Worm (Caenorhabditis elegans): ENCODE results near the gene unc-10.

The unc-10 gene

DNA sequence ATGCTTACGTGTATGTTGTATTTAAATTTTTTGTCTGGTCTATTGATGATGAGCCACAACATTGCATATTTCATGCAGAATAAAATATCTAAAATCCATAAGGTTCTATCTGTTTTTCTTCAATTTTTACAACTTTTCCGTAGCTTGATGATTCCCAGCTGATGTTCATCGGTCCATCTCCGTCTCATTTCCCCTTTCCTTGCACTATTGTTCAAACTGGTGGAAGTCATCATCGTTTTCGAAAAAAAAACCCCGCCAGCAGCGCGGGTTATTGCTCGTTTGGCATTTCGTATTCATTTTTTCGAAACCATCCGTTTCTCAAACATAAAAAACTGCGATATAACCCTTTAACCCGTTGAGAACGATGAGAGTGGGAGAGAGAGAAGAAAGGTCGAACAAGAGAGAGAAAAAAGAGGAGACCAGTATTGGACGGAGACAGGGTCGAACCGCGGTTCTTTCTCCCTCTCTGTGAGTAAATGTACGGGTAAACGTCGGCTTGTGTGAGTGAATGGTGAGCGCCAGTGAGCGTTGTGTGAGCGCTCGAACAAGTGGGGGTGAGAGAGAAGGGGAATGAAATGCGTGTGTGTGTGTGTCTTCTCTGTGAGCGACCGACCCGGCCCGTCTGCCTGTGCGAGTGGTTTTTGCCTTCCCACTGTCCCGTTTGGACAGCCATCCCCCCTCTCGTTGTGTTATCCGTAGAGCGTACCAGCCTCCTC lies 15.4 kb downstream of the unc-10 start:
- TF ChIP-seq ceh-36 (tag; optimal IDR thresholded peaks at IDR 0.05), result no peak
- TF ChIP-seq hmg-4 (GFP tag; optimal IDR thresholded peaks at IDR 0.05), result peak; percentile 91
- TF ChIP-seq hnd-1 (tag; optimal IDR thresholded peaks at IDR 0.05), result no peak
- TF ChIP-seq tbx-37 (GFP tag; conservative IDR thresholded peaks at IDR 0.05), result 0 out of 2 replicates have a peak, but pooled peaks have one; percentile 34
- TF ChIP-seq sea-1 (GFP tag; conservative IDR thresholded peaks at IDR 0.05), result peak; percentile 64; the same call in 1 of the 2 replicates
- TF ChIP-seq hmbx-1 (tag; optimal IDR thresholded peaks at IDR 0.05), result no peak
- TF ChIP-seq F13C5.2 (tag; optimal IDR thresholded peaks at IDR 0.05), result peak; percentile 73
- TF ChIP-seq flt-1 (GFP tag; IDR thresholded peaks at IDR 0.05), result peak; percentile 63; the same call in 1 of the 2 replicates
- TF ChIP-seq ets-7 (tag; optimal IDR thresholded peaks at IDR 0.05), result peak; percentile 32
- TF ChIP-seq aly-1 (tag; optimal IDR thresholded peaks at IDR 0.05), result peak; percentile 25
- TF ChIP-seq ceh-13 (GFP tag; optimal IDR thresholded peaks at IDR 0.05), result peak; percentile 3

DNA sequence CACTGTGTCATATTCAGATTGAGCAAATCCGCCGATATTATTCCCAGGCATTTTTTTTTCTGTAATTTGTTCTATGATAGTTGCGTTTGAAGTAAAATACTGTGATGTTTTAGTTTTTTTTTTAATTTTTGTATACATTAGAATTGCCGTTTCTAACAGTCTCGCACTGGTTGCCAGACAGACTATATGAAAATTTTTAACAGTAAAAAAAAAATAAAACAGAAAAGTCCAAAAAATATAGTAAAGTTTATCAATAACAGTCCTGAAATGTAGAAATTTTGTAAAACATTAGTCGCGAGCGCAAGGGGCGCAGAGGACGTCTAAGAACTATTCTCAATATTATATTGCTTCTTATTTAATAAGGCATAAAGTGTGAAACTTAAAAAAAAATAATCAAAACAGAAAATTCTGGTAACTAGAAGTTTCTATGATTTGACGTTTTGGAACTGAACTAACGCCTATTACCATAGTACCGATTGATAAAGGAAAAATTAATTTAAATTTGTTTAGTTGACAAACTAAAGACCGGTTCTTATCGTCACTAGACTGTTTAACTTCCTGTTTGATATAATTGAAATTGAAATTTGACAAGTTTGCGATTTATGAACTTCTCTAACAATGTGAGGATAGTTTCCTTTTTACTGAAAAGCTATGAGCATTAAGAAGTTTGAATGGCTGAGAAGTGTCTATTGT lies 19.6 kb downstream of the unc-10 start, which contains the start of gene lact-1:
TSS of gene lact-1 (minus strand) at position 51 of the 693 bp plus-strand sequence.
- TF ChIP-seq scrt-1 (GFP tag; IDR thresholded peaks at IDR 0.05) (no peak), pes-1 (GFP tag; IDR thresholded peaks at IDR 0.05) (no peak), sea-1 (GFP tag; conservative IDR thresholded peaks at IDR 0.05) (no peak), tbx-11 (GFP tag; IDR thresholded peaks at IDR 0.05) (no peak), tra-4 (tag; optimal IDR thresholded peaks at IDR 0.05) (no peak), flt-1 (GFP tag; IDR thresholded peaks at IDR 0.05) (no peak), hmbx-1 (tag; optimal IDR thresholded peaks at IDR 0.05) (no peak), ets-7 (tag; optimal IDR thresholded peaks at IDR 0.05) (no peak), tbx-37 (GFP tag; conservative IDR thresholded peaks at IDR 0.05) (no peak), F13C5.2 (tag; optimal IDR thresholded peaks at IDR 0.05) (no peak), B0310.2 (tag; optimal IDR thresholded peaks at IDR 0.05) (no peak), hmg-4 (GFP tag; optimal IDR thresholded peaks at IDR 0.05) (no peak), ceh-36 (tag; optimal IDR thresholded peaks at IDR 0.05) (no peak), ama-1 (optimal IDR thresholded peaks at IDR 0.05) (no peak), ceh-13 (GFP tag; optimal IDR thresholded peaks at IDR 0.05) (no peak), aly-1 (tag; optimal IDR thresholded peaks at IDR 0.05) (no peak), hnd-1 (tag; optimal IDR thresholded peaks at IDR 0.05) (no peak)

DNA sequence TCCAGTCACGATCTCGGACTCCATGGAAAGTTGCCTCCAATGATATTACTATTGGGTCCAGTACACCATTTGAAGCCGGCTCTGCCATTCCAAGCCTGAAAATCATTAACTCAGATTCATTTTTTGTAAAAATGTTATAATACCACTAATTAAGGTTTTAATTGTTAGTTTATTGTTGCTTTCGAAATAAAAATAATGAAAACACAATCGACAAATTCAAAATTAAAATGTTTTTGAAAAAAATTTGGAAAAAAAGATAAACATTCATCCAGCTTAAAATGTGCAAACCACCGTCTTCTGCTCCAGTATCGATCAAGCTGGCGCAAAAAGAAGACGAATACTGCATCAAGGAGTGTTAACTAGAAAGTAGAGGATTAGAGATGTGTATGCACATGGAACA lies 23.2 kb downstream of the unc-10 start, which contains the start of gene F46H5.5:
TSS of gene F46H5.5 (minus strand) at position 101 of the 400 bp plus-strand sequence.
- TF ChIP-seq B0310.2 (tag; optimal IDR thresholded peaks at IDR 0.05) (no peak), pes-1 (GFP tag; IDR thresholded peaks at IDR 0.05) (no peak), ceh-13 (GFP tag; optimal IDR thresholded peaks at IDR 0.05) (no peak), tra-4 (tag; optimal IDR thresholded peaks at IDR 0.05) (no peak), flt-1 (GFP tag; IDR thresholded peaks at IDR 0.05) (no peak), aly-1 (tag; optimal IDR thresholded peaks at IDR 0.05) (no peak), tbx-37 (GFP tag; conservative IDR thresholded peaks at IDR 0.05) (no peak), sea-1 (GFP tag; conservative IDR thresholded peaks at IDR 0.05) (no peak), hmg-4 (GFP tag; optimal IDR thresholded peaks at IDR 0.05) (no peak), ama-1 (optimal IDR thresholded peaks at IDR 0.05) (no peak), ets-7 (tag; optimal IDR thresholded peaks at IDR 0.05) (no peak), ceh-36 (tag; optimal IDR thresholded peaks at IDR 0.05) (no peak), hmbx-1 (tag; optimal IDR thresholded peaks at IDR 0.05) (no peak), tbx-11 (GFP tag; IDR thresholded peaks at IDR 0.05) (no peak), F13C5.2 (tag; optimal IDR thresholded peaks at IDR 0.05) (no peak), hnd-1 (tag; optimal IDR thresholded peaks at IDR 0.05) (no peak), scrt-1 (GFP tag; IDR thresholded peaks at IDR 0.05) (no peak)

DNA sequence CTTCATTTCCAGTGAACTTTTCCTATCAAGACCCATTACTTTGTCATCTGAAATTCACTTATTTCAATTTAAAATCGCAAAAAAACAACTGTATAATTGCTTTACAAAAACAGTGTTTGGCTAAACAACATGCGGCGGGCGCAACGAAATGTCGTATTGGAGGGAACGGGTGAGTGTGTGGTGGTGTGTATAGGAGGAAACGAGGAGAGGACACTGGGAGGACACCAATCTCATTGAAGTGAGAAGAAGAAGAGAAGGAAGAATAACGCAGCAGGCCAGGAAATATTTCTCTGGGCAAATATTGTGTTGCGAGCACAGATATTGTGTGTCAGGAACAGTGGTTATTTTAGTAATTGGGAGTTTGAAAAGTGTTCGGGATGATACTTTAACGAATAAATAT lies 25.6 kb downstream of the unc-10 start, which contains the start of gene F46H5.4:
TSS of gene F46H5.4 (minus strand) at position 53 of the 400 bp plus-strand sequence.
- TF ChIP-seq F13C5.2 (tag; optimal IDR thresholded peaks at IDR 0.05) (peak; percentile 53), scrt-1 (GFP tag; IDR thresholded peaks at IDR 0.05) (0 out of 2 replicates have a peak, but pooled peaks have one; percentile 21), B0310.2 (tag; optimal IDR thresholded peaks at IDR 0.05) (no peak)

DNA sequence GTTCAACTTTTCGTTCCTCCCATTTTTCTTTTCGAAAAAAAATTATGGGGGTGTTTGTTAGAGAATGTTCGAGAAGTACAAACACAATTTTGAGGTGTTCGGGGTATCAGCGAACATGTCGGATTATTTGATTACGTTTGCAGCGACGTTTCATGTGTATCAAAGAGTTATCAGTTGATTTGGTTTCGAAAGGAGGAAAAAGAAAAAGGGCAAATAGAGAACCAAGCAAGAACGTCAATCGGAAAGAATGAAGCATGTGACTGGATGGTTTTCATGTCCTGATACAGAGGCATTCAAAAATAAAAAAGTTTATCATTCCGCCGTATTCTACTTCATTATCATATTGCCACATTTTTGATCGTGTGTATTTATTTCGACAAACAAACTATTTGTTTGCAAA lies 35.4 kb downstream of the unc-10 start:
- TF ChIP-seq hmbx-1 (tag; optimal IDR thresholded peaks at IDR 0.05) (no peak), scrt-1 (GFP tag; IDR thresholded peaks at IDR 0.05) (no peak), tra-4 (tag; optimal IDR thresholded peaks at IDR 0.05) (no peak), B0310.2 (tag; optimal IDR thresholded peaks at IDR 0.05) (no peak), hnd-1 (tag; optimal IDR thresholded peaks at IDR 0.05) (no peak), sea-1 (GFP tag; conservative IDR thresholded peaks at IDR 0.05) (no peak), F13C5.2 (tag; optimal IDR thresholded peaks at IDR 0.05) (no peak)

DNA sequence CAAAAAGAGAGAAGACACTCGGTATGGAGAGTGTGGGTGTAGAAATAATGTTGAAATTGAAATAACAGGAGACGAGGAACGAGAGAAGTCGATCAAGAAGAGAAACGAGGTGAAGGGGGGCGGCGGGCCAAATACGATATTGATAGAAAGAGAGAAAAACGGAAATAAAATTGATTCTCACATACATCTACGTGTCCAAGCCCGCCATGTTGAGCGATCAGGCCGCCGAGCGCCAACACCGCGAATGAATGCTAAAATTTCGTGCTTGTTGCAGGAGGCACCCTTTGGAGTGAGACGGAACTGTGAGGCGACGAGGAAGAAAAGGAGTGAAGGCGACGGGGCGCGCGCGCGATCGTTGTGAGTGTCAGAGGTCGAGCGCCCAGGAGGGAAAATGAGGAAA lies 37.2 kb downstream of the unc-10 start, which contains the start of gene F46H5.7:
TSS of gene F46H5.7 (minus strand) at position 106 of the 400 bp plus-strand sequence.
- TF ChIP-seq hmg-4 (GFP tag; optimal IDR thresholded peaks at IDR 0.05) (no peak), aly-1 (tag; optimal IDR thresholded peaks at IDR 0.05) (no peak), F13C5.2 (tag; optimal IDR thresholded peaks at IDR 0.05) (no peak), B0310.2 (tag; optimal IDR thresholded peaks at IDR 0.05) (no peak), hmbx-1 (tag; optimal IDR thresholded peaks at IDR 0.05) (no peak), sea-1 (GFP tag; conservative IDR thresholded peaks at IDR 0.05) (no peak), tbx-11 (GFP tag; IDR thresholded peaks at IDR 0.05) (no peak), flt-1 (GFP tag; IDR thresholded peaks at IDR 0.05) (no peak), ama-1 (optimal IDR thresholded peaks at IDR 0.05) (no peak), scrt-1 (GFP tag; IDR thresholded peaks at IDR 0.05) (no peak), hnd-1 (tag; optimal IDR thresholded peaks at IDR 0.05) (no peak), tra-4 (tag; optimal IDR thresholded peaks at IDR 0.05) (no peak)

DNA sequence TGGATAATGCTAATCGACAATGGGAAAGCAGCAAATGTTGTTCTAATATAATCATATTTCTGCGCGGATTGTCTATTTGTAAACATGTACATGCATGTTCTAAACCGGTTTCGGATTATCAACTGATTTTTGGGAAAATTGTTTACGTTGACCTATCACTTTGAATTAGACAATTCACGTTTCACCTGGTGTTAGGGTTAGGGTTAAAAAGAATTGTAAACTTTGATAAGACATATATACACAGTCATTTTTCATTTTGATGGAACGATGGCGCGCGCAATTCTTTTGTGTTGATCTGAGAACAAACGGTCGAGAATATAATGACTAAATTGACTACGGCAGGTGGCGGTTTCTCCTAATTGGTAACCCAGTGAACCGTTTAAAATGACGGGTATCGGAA lies 38.0 kb downstream of the unc-10 start:
- no peak for TF ChIP-seq ama-1 (optimal IDR thresholded peaks at IDR 0.05)
- TF ChIP-seq aly-1 (tag; optimal IDR thresholded peaks at IDR 0.05), result no peak
- no peak for TF ChIP-seq ceh-36 (tag; optimal IDR thresholded peaks at IDR 0.05)
- no peak for TF ChIP-seq hmbx-1 (tag; optimal IDR thresholded peaks at IDR 0.05)
- no peak for TF ChIP-seq ceh-13 (GFP tag; optimal IDR thresholded peaks at IDR 0.05)
- TF ChIP-seq ets-7 (tag; optimal IDR thresholded peaks at IDR 0.05), result no peak
- no peak for TF ChIP-seq tra-4 (tag; optimal IDR thresholded peaks at IDR 0.05)
- no peak for TF ChIP-seq flt-1 (GFP tag; IDR thresholded peaks at IDR 0.05)
- TF ChIP-seq F13C5.2 (tag; optimal IDR thresholded peaks at IDR 0.05), result no peak
- TF ChIP-seq B0310.2 (tag; optimal IDR thresholded peaks at IDR 0.05), result no peak

Data from whole organism, early embryonic.